Worm (Caenorhabditis elegans) whole organism, young adult: Measurements from ENCODE around the gene spn-4.

Experiments used
- F22D6.2 ChIP-seq: sonication (generic microtip); optimal IDR thresholded peaks from 2 replicates; lab custom pipeline; 2016; ENCODE audit warnings: mild to moderate bottlenecking, missing genetic modification characterization, missing compliant biosample characterization
- nfya-2 ChIP-seq: fragments of 200-800 bp; sonication (Bioruptor generic); IDR thresholded peaks from 2 replicates; pipeline ENCODE4 v1.3.6; 2022; ENCODE audit warnings: missing genetic modification reagents, missing genetic modification characterization, missing compliant biosample characterization
- pbrm-1 ChIP-seq: fragments of 200-800 bp; sonication (Bioruptor generic); IDR thresholded peaks from 2 replicates; pipeline ENCODE4 v1.3.6; 2022; ENCODE audit warnings: missing genetic modification reagents, missing genetic modification characterization, missing compliant biosample characterization
- snpc-4 ChIP-seq, 5 experiments: fragments of 150-350 bp in 1 of 5; sonication (generic microtip) in 4 of 5; optimal IDR thresholded peaks; 2 replicates each; lab custom pipeline; 2014 to 2018; ENCODE audit warnings: missing genetic modification characterization in 5 of 5, missing biosample characterization in 3 of 5, antibody characterized with exemption in 2 of 5, mild to moderate bottlenecking in 2 of 5, missing compliant biosample characterization in 2 of 5, missing genotype in 2 of 5, moderate library complexity in 2 of 5, missing genetic modification reagents in 1 of 5

ce11 chrV:6787906-6788430, 3.3 kb upstream of the spn-4 start, which contains the start of gene ZC404.2:
- TF ChIP-seq snpc-4 (GFP tag; optimal IDR thresholded peaks at IDR 0.05; lab: Kevin White, UChicago) (no peak), snpc-4 (tag; optimal IDR thresholded peaks at IDR 0.05; lab: Kevin White, UChicago) (no peak), F22D6.2 (tag; lab: Kevin White, UChicago) (no peak), pbrm-1 (GFP tag; lab: Robert Waterston, UW) (no peak), nfya-2 (GFP tag; lab: Robert Waterston, UW) (no peak)
